Worm (Caenorhabditis elegans) whole organism, L1 larva: ENCODE data around the gene C15H9.2.

Experiments used
- nhr-12 ChIP-seq: sonication (generic microtip); optimal IDR thresholded peaks from 2 replicates; lab custom pipeline; 2017; ENCODE audit warnings: missing biosample characterization, missing genetic modification characterization
- nhr-20 ChIP-seq: sonication (generic microtip); optimal IDR thresholded peaks from 2 replicates; lab custom pipeline; 2016; ENCODE audit warnings: mild to moderate bottlenecking, missing genetic modification characterization, missing compliant biosample characterization
- snpc-4 ChIP-seq: fragments of 150-350 bp; optimal IDR thresholded peaks from 2 replicates; lab custom pipeline; 2014; ENCODE audit warnings: missing biosample characterization, missing genetic modification characterization
- unc-130 ChIP-seq: fragments of 150-350 bp; optimal IDR thresholded peaks from 2 replicates; lab custom pipeline; 2017; ENCODE audit warnings: missing biosample characterization, missing genetic modification characterization, inconsistent platforms

DNA sequence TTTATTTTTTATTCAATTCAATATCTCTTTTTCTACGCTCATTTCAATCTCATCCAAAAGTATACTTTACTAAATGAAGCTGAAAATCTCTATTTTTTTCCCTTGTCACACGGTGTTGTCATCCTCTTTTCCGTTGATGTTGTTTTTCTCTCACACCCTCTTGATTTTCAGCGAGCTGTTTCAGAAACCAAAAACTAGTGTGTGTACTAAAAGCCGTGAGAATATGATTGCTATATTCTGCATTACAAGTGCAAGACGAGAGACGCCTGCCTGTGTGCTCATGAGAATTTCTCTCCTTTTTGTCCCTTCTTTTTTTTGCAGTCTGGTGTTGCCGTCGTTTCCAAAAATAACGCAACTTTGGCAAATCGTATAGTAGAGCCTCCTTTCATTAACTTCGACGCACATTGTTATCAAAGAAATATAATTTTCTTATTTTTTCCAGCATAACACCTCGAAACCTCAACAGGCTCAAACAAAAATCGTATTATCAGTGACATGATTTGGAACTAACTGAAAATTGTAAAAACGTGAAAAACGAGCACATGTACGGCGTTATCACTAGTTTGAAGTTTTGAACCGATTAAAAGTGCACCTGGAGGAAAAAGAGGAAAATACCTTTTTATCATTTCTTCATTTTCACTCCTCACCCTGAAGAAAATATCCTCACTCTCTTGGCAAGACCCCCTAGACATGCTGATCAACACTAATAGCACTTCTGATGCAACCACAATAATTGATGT lies at the start of gene C15H9.2:
- TF ChIP-seq nhr-12 (tag; lab: Kevin White, UChicago): no peak
- TF ChIP-seq nhr-20 (tag; lab: Kevin White, UChicago): no peak
- TF ChIP-seq snpc-4 (tag; lab: Kevin White, UChicago): no peak
- TF ChIP-seq unc-130: no peak
